Fruit fly (Drosophila melanogaster) whole organism, embryonic: ENCODE results near the gene Root.

ENCODE experiments used
- Abd-B ChIP-seq: fragments of 200-800 bp; sonication (Bioruptor generic); optimal IDR thresholded peaks from 2 replicates; lab custom pipeline; 2018; ENCODE audit warnings: missing biosample characterization, mild to moderate bottlenecking, missing genetic modification characterization, moderate library complexity
- Bdp1 ChIP-seq: fragments of 200-800 bp; sonication (Bioruptor generic); optimal IDR thresholded peaks from 3 replicates; lab custom pipeline; 2016; ENCODE audit warnings: missing biosample characterization, missing genetic modification characterization
- C15 ChIP-seq: fragments of 200-800 bp; sonication (Bioruptor generic); IDR thresholded peaks from 3 replicates; pipeline ENCODE4 v1.3.6; 2022; ENCODE audit warnings: missing biosample characterization, missing genetic modification characterization
- CG12299 ChIP-seq: fragments of 200-800 bp; sonication (Bioruptor generic); optimal IDR thresholded peaks from 2 replicates; lab custom pipeline; 2018; ENCODE audit warnings: missing biosample characterization, mild to moderate bottlenecking, missing genetic modification characterization
- CG12769 ChIP-seq: fragments of 200-800 bp; sonication (Bioruptor generic); optimal IDR thresholded peaks from 2 replicates; lab custom pipeline; 2019; ENCODE audit warnings: missing biosample characterization, mild to moderate bottlenecking, missing genetic modification characterization, moderate library complexity
- CG13296 ChIP-seq: fragments of 200-800 bp; sonication (Bioruptor generic); optimal IDR thresholded peaks from 3 replicates; lab custom pipeline; 2018; ENCODE audit warnings: missing biosample characterization, mild to moderate bottlenecking, missing genetic modification characterization
- CG14441 ChIP-seq: fragments of 200-800 bp; sonication (Bioruptor generic); IDR thresholded peaks from 2 replicates; pipeline ENCODE4 v1.3.6; 2022; ENCODE audit warnings: missing biosample characterization, missing genetic modification characterization
- CG1529 ChIP-seq: fragments of 200-800 bp; sonication (Bioruptor generic); optimal IDR thresholded peaks from 3 replicates; lab custom pipeline; 2018; ENCODE audit warnings: missing biosample characterization, missing genetic modification characterization
- CG1602 ChIP-seq: fragments of 200-800 bp; sonication (Bioruptor generic); optimal IDR thresholded peaks from 3 replicates; lab custom pipeline; 2016; ENCODE audit warnings: missing biosample characterization, missing genetic modification characterization
- CG17568 ChIP-seq: fragments of 200-800 bp; sonication (Bioruptor generic); optimal IDR thresholded peaks from 2 replicates; lab custom pipeline; 2018; ENCODE audit warnings: missing biosample characterization, mild to moderate bottlenecking, missing genetic modification characterization, moderate library complexity
- CG17829 ChIP-seq: fragments of 200-800 bp; optimal IDR thresholded peaks from 2 replicates; lab custom pipeline; 2019; ENCODE audit warnings: missing biosample characterization, mild to moderate bottlenecking, missing genetic modification characterization, moderate library complexity
- CG1792 ChIP-seq: fragments of 200-800 bp; sonication (Bioruptor generic); optimal IDR thresholded peaks from 2 replicates; lab custom pipeline; 2016; ENCODE audit warnings: missing biosample characterization, missing genetic modification characterization
- CG18262 ChIP-seq: fragments of 200-800 bp; optimal IDR thresholded peaks from 3 replicates; lab custom pipeline; 2019; ENCODE audit warnings: missing biosample characterization, mild to moderate bottlenecking, missing genetic modification characterization, moderate library complexity
- CG2120 ChIP-seq: fragments of 200-800 bp; sonication (Bioruptor generic); optimal IDR thresholded peaks from 3 replicates; lab custom pipeline; 2016; ENCODE audit warnings: missing biosample characterization, missing genetic modification characterization
- CG30403 ChIP-seq: fragments of 200-800 bp; sonication (Bioruptor generic); optimal IDR thresholded peaks from 3 replicates; lab custom pipeline; 2016; ENCODE audit warnings: missing biosample characterization, missing genetic modification characterization
- CG34224 ChIP-seq: fragments of 200-800 bp; sonication (Bioruptor generic); IDR thresholded peaks from 3 replicates; pipeline ENCODE4 v1.3.6; 2022; ENCODE audit warnings: missing biosample characterization, missing genetic modification characterization; ENCODE audit not compliant: partially characterized antibody
- CG4854 ChIP-seq: fragments of 200-800 bp; sonication (Bioruptor generic); optimal IDR thresholded peaks from 2 replicates; lab custom pipeline; 2016; ENCODE audit warnings: missing biosample characterization, missing genetic modification characterization, inconsistent platforms
- CG8765 ChIP-seq: fragments of 200-800 bp; sonication (Bioruptor generic); IDR thresholded peaks from 2 replicates; pipeline ENCODE4 v1.3.6; 2022; ENCODE audit warnings: missing biosample characterization, missing genetic modification characterization
- CHES-1-like ChIP-seq: fragments of 200-800 bp; sonication (Bioruptor generic); optimal IDR thresholded peaks from 2 replicates; lab custom pipeline; 2016; ENCODE audit warnings: missing biosample characterization, missing genetic modification characterization
- D ChIP-seq, 2 experiments: fragments of 200-800 bp in 1 of 2; fragments of >200 bp in 1 of 2; sonication (Bioruptor generic) in 1 of 2; optimal IDR thresholded peaks; 2 replicates in 1 of 2; 3 replicates in 1 of 2; lab custom pipeline; 2017; ENCODE audit warnings: mild to moderate bottlenecking in 1 of 2, missing biosample characterization in 1 of 2, missing genetic modification characterization in 1 of 2, missing genetic modification reagents in 1 of 2
- D19B ChIP-seq: fragments of 200-800 bp; sonication (Bioruptor generic); optimal IDR thresholded peaks from 2 replicates; lab custom pipeline; 2017; ENCODE audit warnings: missing biosample characterization, mild to moderate bottlenecking, missing genetic modification characterization
- Dek ChIP-seq: fragments of 200-800 bp; sonication (Bioruptor generic); optimal IDR thresholded peaks from 3 replicates; lab custom pipeline; 2019; ENCODE audit warnings: missing biosample characterization, mild to moderate bottlenecking, missing genetic modification characterization, moderate library complexity
- Fer1 ChIP-seq: fragments of 200-800 bp; sonication (Bioruptor generic); optimal IDR thresholded peaks from 2 replicates; lab custom pipeline; 2017; ENCODE audit warnings: missing biosample characterization, mild to moderate bottlenecking, missing genetic modification characterization
- H2.0 ChIP-seq: fragments of 200-800 bp; sonication (Bioruptor generic); IDR thresholded peaks from 2 replicates; pipeline ENCODE4 v1.3.6; 2022; ENCODE audit warnings: missing biosample characterization, missing genetic modification characterization
- MESR4 ChIP-seq: fragments of 200-800 bp; sonication (Bioruptor generic); optimal IDR thresholded peaks from 2 replicates; lab custom pipeline; 2018; ENCODE audit warnings: missing biosample characterization, mild to moderate bottlenecking, missing genetic modification characterization, moderate library complexity
- Mad ChIP-seq: fragments of 200-800 bp; sonication (Bioruptor generic); optimal IDR thresholded peaks from 2 replicates; lab custom pipeline; 2016; ENCODE audit warnings: missing biosample characterization, missing genetic modification characterization
- Med ChIP-seq: fragments of 200-800 bp; sonication (Bioruptor generic); peaks from one replicate; lab custom pipeline; 2016; ENCODE audit warnings: missing biosample characterization, missing genetic modification characterization, mild to moderate bottlenecking, inconsistent platforms, moderate library complexity
- Meics ChIP-seq: fragments of 200-800 bp; sonication (Bioruptor generic); optimal IDR thresholded peaks from 2 replicates; lab custom pipeline; 2017; ENCODE audit warnings: missing biosample characterization, mild to moderate bottlenecking, missing genetic modification characterization
- Myb ChIP-seq: fragments of 200-800 bp; sonication (Bioruptor generic); optimal IDR thresholded peaks from 2 replicates; lab custom pipeline; 2016; ENCODE audit warnings: missing biosample characterization, missing genetic modification characterization
- NC2β ChIP-seq: fragments of 200-800 bp; sonication (Bioruptor generic); optimal IDR thresholded peaks from 2 replicates; lab custom pipeline; 2016; ENCODE audit warnings: missing biosample characterization, missing genetic modification characterization
- Pdp1 ChIP-seq, 2 experiments: fragments of 200-800 bp; sonication (Bioruptor generic); optimal IDR thresholded peaks; 3 replicates each; lab custom pipeline; 2016; ENCODE audit warnings: missing biosample characterization in 2 of 2, missing genetic modification characterization in 2 of 2, mild to moderate bottlenecking in 1 of 2, moderate library complexity in 1 of 2
- Side ChIP-seq: fragments of 200-800 bp; sonication (Bioruptor generic); optimal IDR thresholded peaks from 2 replicates; lab custom pipeline; 2016; ENCODE audit warnings: missing biosample characterization, missing genetic modification characterization
- Sox102F ChIP-seq: fragments of 200-800 bp; sonication (Bioruptor generic); optimal IDR thresholded peaks from 2 replicates; lab custom pipeline; 2018; ENCODE audit warnings: missing biosample characterization, mild to moderate bottlenecking, missing genetic modification characterization, moderate library complexity
- Xbp1 ChIP-seq: fragments of 200-800 bp; sonication (Bioruptor generic); optimal IDR thresholded peaks from 3 replicates; lab custom pipeline; 2016; ENCODE audit warnings: missing biosample characterization, mild to moderate bottlenecking, missing genetic modification characterization
- Xrp1 ChIP-seq: fragments of 200-800 bp; sonication (Bioruptor generic); IDR thresholded peaks from 2 replicates; pipeline ENCODE4 v1.3.6; 2022; ENCODE audit warnings: missing biosample characterization, missing genetic modification characterization
- eve ChIP-seq, 2 experiments: fragments of >200 bp; optimal IDR thresholded peaks; 2 replicates each; lab custom pipeline; 2017; ENCODE audit warnings: missing biosample characterization in 2 of 2, missing genetic modification characterization in 2 of 2
- fd96Cb ChIP-seq: fragments of 200-800 bp; sonication (Bioruptor generic); optimal IDR thresholded peaks from 2 replicates; lab custom pipeline; 2018; ENCODE audit warnings: missing biosample characterization, mild to moderate bottlenecking, missing genetic modification characterization, moderate library complexity
- gce ChIP-seq: fragments of 200-800 bp; sonication (Bioruptor generic); IDR thresholded peaks from 3 replicates; pipeline ENCODE4 v1.3.6; 2022; ENCODE audit warnings: missing biosample characterization, missing genetic modification characterization
- gcm ChIP-seq: fragments of 200-800 bp; sonication (Bioruptor generic); optimal IDR thresholded peaks from 2 replicates; lab custom pipeline; 2019; ENCODE audit warnings: missing biosample characterization, mild to moderate bottlenecking, missing genetic modification characterization, moderate library complexity
- grau ChIP-seq: fragments of 200-800 bp; optimal IDR thresholded peaks from 3 replicates; lab custom pipeline; 2019; ENCODE audit warnings: missing biosample characterization, mild to moderate bottlenecking, missing genetic modification characterization, moderate library complexity
- klu ChIP-seq: fragments of 200-800 bp; sonication (Bioruptor generic); IDR thresholded peaks from 2 replicates; pipeline ENCODE4 v1.3.6; 2022; ENCODE audit warnings: missing biosample characterization, missing genetic modification characterization
- lbe ChIP-seq: fragments of 200-800 bp; sonication (Bioruptor generic); optimal IDR thresholded peaks from 2 replicates; lab custom pipeline; 2016; ENCODE audit warnings: missing biosample characterization, mild to moderate bottlenecking, missing genetic modification characterization
- lilli ChIP-seq: fragments of 200-800 bp; sonication (Bioruptor generic); optimal IDR thresholded peaks from 3 replicates; lab custom pipeline; 2016; ENCODE audit warnings: missing biosample characterization, missing genetic modification characterization
- nom ChIP-seq: fragments of 200-800 bp; sonication (Bioruptor generic); optimal IDR thresholded peaks from 2 replicates; lab custom pipeline; 2017; ENCODE audit warnings: missing biosample characterization, missing genetic modification characterization, mild to moderate bottlenecking, moderate library complexity, missing genetic modification reagents
- pnt ChIP-seq: fragments of 200-800 bp; sonication (Bioruptor generic); optimal IDR thresholded peaks from 3 replicates; lab custom pipeline; 2016; ENCODE audit warnings: missing biosample characterization, missing genetic modification characterization
- sens ChIP-seq: fragments of 200-800 bp; sonication (Bioruptor generic); peaks from one replicate; lab custom pipeline; 2016; ENCODE audit warnings: missing biosample characterization, missing genetic modification characterization
- sna ChIP-seq: fragments of 200-800 bp; sonication (Bioruptor generic); IDR thresholded peaks from 2 replicates; pipeline ENCODE4 v1.3.6; 2022; ENCODE audit warnings: missing biosample characterization, missing genetic modification characterization; ENCODE audit not compliant: partially characterized antibody
- stwl ChIP-seq: fragments of 200-800 bp; sonication (Bioruptor generic); optimal IDR thresholded peaks from 3 replicates; lab custom pipeline; 2018; ENCODE audit warnings: missing biosample characterization, mild to moderate bottlenecking, missing genetic modification characterization, moderate library complexity
- tio ChIP-seq: fragments of 200-800 bp; sonication (Bioruptor generic); optimal IDR thresholded peaks from 2 replicates; lab custom pipeline; 2017; ENCODE audit warnings: missing biosample characterization, missing genetic modification characterization, inconsistent platforms
- unpg ChIP-seq: fragments of 200-800 bp; sonication (Bioruptor generic); optimal IDR thresholded peaks from 3 replicates; lab custom pipeline; 2018; ENCODE audit warnings: missing biosample characterization, mild to moderate bottlenecking, missing genetic modification characterization, moderate library complexity

Root gene

dm6 chr3R:24106059-24106631, 6.9 kb upstream of the Root start (continued):
- TF ChIP-seq Med (GFP tag; lab: Kevin White, UChicago) (peak; percentile 94), CG13296 (GFP tag; lab: Kevin White, UChicago) (peak; percentile 46), Dek (peak; percentile 11), grau (tag; lab: Kevin White, UChicago) (peak; percentile 37), CG2120 (peak; percentile 67), CG34224 (GFP tag; lab: Robert Waterston, UW) (no peak), NC2β (GFP tag; lab: Kevin White, UChicago) (no peak), CG8765 (GFP tag; lab: Robert Waterston, UW) (no peak), CG14441 (GFP tag; lab: Robert Waterston, UW) (no peak), H2.0 (GFP tag; lab: Robert Waterston, UW) (no peak), CG1792 (no peak), CG1529 (peak; percentile 17), CG12769 (peak; percentile 45), Bdp1 (GFP tag; lab: Kevin White, UChicago) (peak; percentile 25), CG30403 (peak; percentile 62), sens (GFP tag; lab: Kevin White, UChicago) (peak; percentile 91), CG17568 (GFP tag; lab: Kevin White, UChicago) (peak; percentile 73), tio (GFP tag; lab: Kevin White, UChicago) (peak; percentile 7), Sox102F (peak; percentile 60), Mad (peak; percentile 49), CG12299 (peak; percentile 30), Meics (GFP tag; lab: Kevin White, UChicago) (peak; percentile 28), CG17829 (tag; lab: Kevin White, UChicago) (peak; percentile 28), Pdp1 (GFP tag; optimal IDR thresholded peaks at IDR 0.05; lab: Kevin White, UChicago) (peak in 1 of 2 experiments; percentile 96), sna (GFP tag; lab: Robert Waterston, UW) (no peak), C15 (no peak), eve (GFP tag; optimal IDR thresholded peaks at IDR 0.05; lab: Kevin White, UChicago) (no peak), CHES-1-like (GFP tag; lab: Kevin White, UChicago) (peak; percentile 18), Xrp1 (GFP tag; lab: Robert Waterston, UW) (no peak), nom (GFP tag; lab: Kevin White, UChicago) (peak; percentile 72), Xbp1 (peak; percentile 73), Myb (GFP tag; lab: Kevin White, UChicago) (no peak), lilli (GFP tag; lab: Kevin White, UChicago) (peak; percentile 68), Side (GFP tag; lab: Kevin White, UChicago) (peak; percentile 26), CG1602 (GFP tag; lab: Kevin White, UChicago) (peak; percentile 18), klu (no peak), gce (GFP tag; lab: Robert Waterston, UW) (no peak), gcm (peak; percentile 51), MESR4 (GFP tag; lab: Kevin White, UChicago) (peak; percentile 36), CG18262 (tag; lab: Kevin White, UChicago) (peak; percentile 33), D (optimal IDR thresholded peaks at IDR 0.05; lab: Kevin White, UChicago) (no peak), D (GFP tag; optimal IDR thresholded peaks at IDR 0.05; lab: Kevin White, UChicago) (peak; percentile 30), stwl (tag; lab: Kevin White, UChicago) (peak; percentile 62), pnt (no peak), fd96Cb (tag; lab: Kevin White, UChicago) (peak; percentile 1), unpg (GFP tag; lab: Kevin White, UChicago) (peak; percentile 57), lbe (GFP tag; lab: Kevin White, UChicago) (peak; percentile 86), CG4854 (GFP tag; lab: Kevin White, UChicago) (peak; percentile 60), D19B (peak; percentile 6), Fer1 (peak; percentile 76), Abd-B (GFP tag; lab: Kevin White, UChicago) (peak; percentile 21)
